Worm (Caenorhabditis elegans): ENCODE data around the gene C34E10.9.

C34E10.9 gene

ce11 chrIII:5227831-5228467 is 35.2 kb downstream of the C34E10.9 start, which contains the start of the genes C34E10.12, C34E10.10 and atp-2:
TSS of gene C34E10.12 (minus strand) at chrIII:5227881.
TSS of gene C34E10.10 (minus strand) at chrIII:5227884.
TSS of gene atp-2 (plus strand) at chrIII:5228417.
- TF ChIP-seq F23B12.7 (tag; optimal IDR thresholded peaks at IDR 0.05; ENCODE audit: insufficient read depth), result peak; percentile 87
- peak; percentile 62 for TF ChIP-seq snpc-3.4 (tag; optimal IDR thresholded peaks at IDR 0.05)
- no peak for TF ChIP-seq nhr-90 (tag; optimal IDR thresholded peaks at IDR 0.05)
- TF ChIP-seq hmg-20 (GFP tag; IDR thresholded peaks at IDR 0.05), result no peak
- peak; percentile 58 for TF ChIP-seq dpl-1 (GFP tag; optimal IDR thresholded peaks at IDR 0.05)
- TF ChIP-seq snpc-1.1 (tag; optimal IDR thresholded peaks at IDR 0.05; ENCODE audit: insufficient read depth), result peak; percentile 48
- TF ChIP-seq sptf-2 (GFP tag; optimal IDR thresholded peaks at IDR 0.05), result no peak
- TF ChIP-seq hlh-26 (GFP tag; conservative IDR thresholded peaks at IDR 0.05), result no peak
- TF ChIP-seq hmg-1.2 (GFP tag; IDR thresholded peaks at IDR 0.05), result peak; percentile 47; the same call in 1 of the 2 replicates
- peak; percentile 62 for TF ChIP-seq snpc-1.3 (tag; optimal IDR thresholded peaks at IDR 0.05; ENCODE audit: insufficient read depth)
- peak; percentile 58 for TF ChIP-seq ceh-27 (GFP tag; optimal IDR thresholded peaks at IDR 0.05)
- peak; percentile 82 for TF ChIP-seq attf-5 (GFP tag; optimal IDR thresholded peaks at IDR 0.05)
- peak; percentile 59 for TF ChIP-seq ekl-4 (GFP tag; IDR thresholded peaks at IDR 0.05)
- TF ChIP-seq Y79H2A.3 (GFP tag; conservative IDR thresholded peaks at IDR 0.05), result no peak
- TF ChIP-seq pha-4 (tag; optimal IDR thresholded peaks at IDR 0.05), result peak; percentile 11
- TF ChIP-seq ceh-100 (GFP tag; IDR thresholded peaks at IDR 0.05), result peak; percentile 57; the same call in 1 of the 2 replicates
- peak in 1 of 3 experiments; percentile 76 for TF ChIP-seq lin-35 (GFP tag; optimal IDR thresholded peaks at IDR 0.05)
- TF ChIP-seq madf-6 (GFP tag; IDR thresholded peaks at IDR 0.05), result peak; percentile 72
- TF ChIP-seq tlf-1 (GFP tag; optimal IDR thresholded peaks at IDR 0.05), result peak; percentile 13
- peak; percentile 47 for TF ChIP-seq lsl-1 (GFP tag; optimal IDR thresholded peaks at IDR 0.05)
- 0 out of 2 replicates have a peak, but pooled peaks have one; percentile 34 for TF ChIP-seq Y53G8AR.9 (GFP tag; conservative IDR thresholded peaks at IDR 0.05)
- peak; percentile 96 for TF ChIP-seq F33H1.4 (GFP tag; IDR thresholded peaks at IDR 0.05)
- TF ChIP-seq efl-1 (GFP tag; optimal IDR thresholded peaks at IDR 0.05), result no peak
- peak; percentile 57; the same call in 1 of the 2 replicates for TF ChIP-seq attf-3 (GFP tag; conservative IDR thresholded peaks at IDR 0.05)
- peak; percentile 19 for TF ChIP-seq ztf-26 (tag; optimal IDR thresholded peaks at IDR 0.05)
- TF ChIP-seq rcor-1 (GFP tag; IDR thresholded peaks at IDR 0.05), result peak; percentile 39; the same call in 1 of the 2 replicates
- peak; percentile 20; the same call in 1 of the 2 replicates for TF ChIP-seq K11D2.4 (GFP tag; IDR thresholded peaks at IDR 0.05)
- peak; percentile 64 for TF ChIP-seq lin-40 (tag; optimal IDR thresholded peaks at IDR 0.05)
- TF ChIP-seq snpc-4 (GFP tag; optimal IDR thresholded peaks at IDR 0.05), result no peak
- TF ChIP-seq snpc-4 (tag; optimal IDR thresholded peaks at IDR 0.05), result peak; percentile 24 to 75 (median 40)
- TF ChIP-seq ZK185.1 (tag; optimal IDR thresholded peaks at IDR 0.05; ENCODE audit: poor library complexity, severe bottlenecking), result peak; percentile 68
- TF ChIP-seq nfyb-1 (GFP tag; IDR thresholded peaks at IDR 0.05), result peak; percentile 73; the same call in 1 of the 2 replicates
- peak; percentile 23 for TF ChIP-seq unc-130 (GFP tag; optimal IDR thresholded peaks at IDR 0.05)
- TF ChIP-seq lin-54 (GFP tag; optimal IDR thresholded peaks at IDR 0.05), result peak; percentile 71
- TF ChIP-seq ets-4 (GFP tag; optimal IDR thresholded peaks at IDR 0.05), result no peak
- no peak for TF ChIP-seq die-1 (tag; optimal IDR thresholded peaks at IDR 0.05)
- peak; percentile 25 for TF ChIP-seq rpc-1 (optimal IDR thresholded peaks at IDR 0.05)
- TF ChIP-seq rpc-1 (tag; optimal IDR thresholded peaks at IDR 0.05), result no peak
- peak; percentile 12 for TF ChIP-seq ztf-18 (tag; optimal IDR thresholded peaks at IDR 0.05)
- TF ChIP-seq Y95B8A.8 (GFP tag; IDR thresholded peaks at IDR 0.05), result no peak
- TF ChIP-seq hlh-12 (tag; optimal IDR thresholded peaks at IDR 0.05), result no peak
- TF ChIP-seq mcd-1 (GFP tag; IDR thresholded peaks at IDR 0.05), result peak; percentile 73
- TF ChIP-seq egl-18 (GFP tag; IDR thresholded peaks at IDR 0.05), result no peak
- TF ChIP-seq F49E8.2 (tag; optimal IDR thresholded peaks at IDR 0.05; ENCODE audit: insufficient read depth), result peak; percentile 72
- peak; percentile 50 for TF ChIP-seq egrh-3 (GFP tag; IDR thresholded peaks at IDR 0.05)
- TF ChIP-seq C06A6.2 (GFP tag; conservative IDR thresholded peaks at IDR 0.05), result peak; percentile 46; the same call in 1 of the 2 replicates
